Fruit fly (Drosophila melanogaster) whole organism, embryonic: ENCODE results near the gene CG33181.

Experiments
- CG10654 ChIP-seq: fragments of 200-800 bp; sonication (Bioruptor generic); optimal IDR thresholded peaks from 2 replicates; lab custom pipeline; 2016; ENCODE audit warnings: missing biosample characterization, missing genetic modification characterization
- CG11247 ChIP-seq: fragments of 200-800 bp; sonication (Bioruptor generic); IDR thresholded peaks from 2 replicates; pipeline ENCODE4 v1.3.6; 2022; ENCODE audit warnings: missing biosample characterization, missing genetic modification characterization
- CG11723 ChIP-seq: fragments of 200-800 bp; sonication (Bioruptor generic); optimal IDR thresholded peaks from 2 replicates; lab custom pipeline; 2017; ENCODE audit warnings: missing biosample characterization, mild to moderate bottlenecking, missing genetic modification characterization
- CG1602 ChIP-seq: fragments of 200-800 bp; sonication (Bioruptor generic); optimal IDR thresholded peaks from 3 replicates; lab custom pipeline; 2016; ENCODE audit warnings: missing biosample characterization, missing genetic modification characterization
- CG7987 ChIP-seq: fragments of 200-800 bp; sonication (Bioruptor generic); optimal IDR thresholded peaks from 2 replicates; lab custom pipeline; 2018; ENCODE audit warnings: missing biosample characterization, mild to moderate bottlenecking, missing genetic modification characterization, moderate library complexity
- HLH3B ChIP-seq: fragments of 200-800 bp; sonication (Bioruptor generic); IDR thresholded peaks from 2 replicates; pipeline ENCODE4 v1.3.6; 2022; ENCODE audit warnings: missing biosample characterization, missing genetic modification characterization
- Sry-δ ChIP-seq: fragments of 200-800 bp; sonication (Bioruptor generic); optimal IDR thresholded peaks from 2 replicates; lab custom pipeline; 2016; ENCODE audit warnings: missing biosample characterization, missing genetic modification characterization
- bsh ChIP-seq, 2 experiments: fragments of 200-800 bp; sonication (Bioruptor generic); optimal IDR thresholded peaks; 2 replicates each; lab custom pipeline; 2017 to 2018; ENCODE audit warnings: mild to moderate bottlenecking in 2 of 2, missing biosample characterization in 2 of 2, missing genetic modification characterization in 2 of 2, moderate library complexity in 1 of 2
- eve ChIP-seq, 2 experiments: fragments of >200 bp; optimal IDR thresholded peaks; 2 replicates each; lab custom pipeline; 2017; ENCODE audit warnings: missing biosample characterization in 2 of 2, missing genetic modification characterization in 2 of 2
- psq ChIP-seq: fragments of 200-800 bp; sonication (Bioruptor generic); optimal IDR thresholded peaks from 2 replicates; lab custom pipeline; 2017; ENCODE audit warnings: missing biosample characterization, missing genetic modification characterization
- shn ChIP-seq: fragments of 200-800 bp; sonication (Bioruptor generic); optimal IDR thresholded peaks from 3 replicates; lab custom pipeline; 2016; ENCODE audit warnings: missing biosample characterization, missing genetic modification characterization

DNA sequence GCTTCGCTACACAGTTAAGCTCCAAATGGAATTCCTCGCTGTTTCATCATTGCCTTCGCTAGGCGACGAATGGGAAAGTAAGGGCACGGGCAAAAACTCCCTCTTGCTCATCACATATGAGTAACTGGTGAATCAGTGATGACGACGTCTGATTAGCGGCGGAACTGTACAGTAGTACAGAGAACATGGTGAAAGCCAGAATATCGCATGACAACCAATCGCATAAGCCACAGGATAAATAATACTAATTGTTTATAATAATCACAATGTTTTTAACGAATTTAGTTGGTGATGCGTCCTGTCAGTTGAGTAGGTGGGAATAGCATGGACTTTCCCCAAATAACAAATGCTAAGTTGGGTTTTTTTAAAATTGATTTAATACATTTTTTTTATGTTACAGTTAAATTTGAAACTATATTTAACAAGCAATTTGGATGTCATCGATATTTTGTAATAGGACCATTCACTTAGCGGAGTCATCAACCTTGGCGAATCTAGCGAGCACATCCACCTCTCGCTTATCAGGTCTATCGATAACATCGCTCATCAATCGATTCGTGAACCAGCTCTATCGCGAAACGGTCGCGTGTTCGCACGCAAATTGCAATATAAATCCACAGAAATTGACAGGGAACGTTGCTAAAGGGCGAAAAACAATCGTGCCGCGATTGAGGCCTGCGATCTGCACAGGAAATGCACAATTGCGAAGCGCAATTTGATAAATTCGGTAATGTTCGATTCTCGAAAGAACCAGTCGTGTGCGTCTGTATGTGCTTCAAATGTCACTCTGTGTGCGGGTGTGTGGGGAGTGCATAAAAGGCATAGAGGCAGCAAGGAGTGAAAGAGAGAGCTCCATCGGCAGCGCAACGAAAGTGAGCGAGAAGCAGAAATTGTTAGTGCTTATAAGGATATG, 71.2 kb downstream of the CG33181 start, which contains the start of the genes CG12112 and Trf4-1:
- TF ChIP-seq CG11247 (GFP tag; lab: Robert Waterston, UW) (no peak), eve (GFP tag; optimal IDR thresholded peaks at IDR 0.05; lab: Kevin White, UChicago) (no peak), Sry-δ (GFP tag; lab: Kevin White, UChicago) (peak; percentile 91), HLH3B (GFP tag; lab: Robert Waterston, UW) (no peak), shn (GFP tag; lab: Kevin White, UChicago) (peak; percentile 24), CG10654 (GFP tag; lab: Kevin White, UChicago) (no peak), CG7987 (no peak), bsh (GFP tag; optimal IDR thresholded peaks at IDR 0.05; lab: Kevin White, UChicago) (no peak), CG11723 (GFP tag; lab: Kevin White, UChicago) (no peak), psq (peak; percentile 31), CG1602 (peak; percentile 7)
